Worm (Caenorhabditis elegans) whole organism, L3 larva: ENCODE results near the gene lips-5.

Source experiments
- R02D3.7 ChIP-seq: fragments of 150-350 bp; optimal IDR thresholded peaks from 2 replicates; lab custom pipeline; 2014; ENCODE audit warnings: missing biosample characterization, missing genetic modification characterization
- ama-1 ChIP-seq: fragments of 150-350 bp; optimal IDR thresholded peaks from 2 replicates; lab custom pipeline; 2018
- ceh-16 ChIP-seq: sonication (generic microtip); optimal IDR thresholded peaks from 2 replicates; lab custom pipeline; 2017; ENCODE audit warnings: missing biosample characterization, missing genetic modification characterization
- ceh-82 ChIP-seq: fragments of 150-350 bp; optimal IDR thresholded peaks from 2 replicates; lab custom pipeline; 2014; ENCODE audit warnings: missing biosample characterization, missing genetic modification characterization
- ceh-9 ChIP-seq: sonication (generic microtip); optimal IDR thresholded peaks from 2 replicates; lab custom pipeline; 2018; ENCODE audit warnings: missing biosample characterization, missing genetic modification characterization
- daf-12 ChIP-seq: fragments of 150-350 bp; optimal IDR thresholded peaks from 2 replicates; lab custom pipeline; 2014; ENCODE audit warnings: missing biosample characterization, missing genetic modification reagents, missing genetic modification characterization
- egl-27 ChIP-seq: sonication (generic microtip); optimal IDR thresholded peaks from 4 replicates; lab custom pipeline; 2017; ENCODE audit warnings: missing biosample characterization, missing genetic modification reagents, missing genetic modification characterization
- egl-5 ChIP-seq: fragments of 150-350 bp; optimal IDR thresholded peaks from 2 replicates; lab custom pipeline; 2017; ENCODE audit warnings: missing biosample characterization, missing genetic modification reagents, missing genetic modification characterization, inconsistent platforms
- elt-1 ChIP-seq: fragments of 150-350 bp; optimal IDR thresholded peaks from 2 replicates; lab custom pipeline; 2014; ENCODE audit warnings: missing biosample characterization, missing genetic modification characterization
- elt-2 ChIP-seq: sonication (generic microtip); optimal IDR thresholded peaks from 2 replicates; lab custom pipeline; 2016; ENCODE audit warnings: missing genetic modification reagents, mild to moderate bottlenecking, missing genetic modification characterization, missing compliant biosample characterization
- elt-3 ChIP-seq, 3 experiments: fragments of 150-350 bp in 1 of 3; sonication (generic microtip) in 2 of 3; optimal IDR thresholded peaks; 2 replicates in 2 of 3; 4 replicates in 1 of 3; lab custom pipeline; 2014 to 2017; ENCODE audit warnings: missing biosample characterization in 3 of 3, missing genetic modification characterization in 3 of 3
- fkh-10 ChIP-seq: sonication (generic microtip); optimal IDR thresholded peaks from 2 replicates; lab custom pipeline; 2017; ENCODE audit warnings: missing biosample characterization, missing genetic modification reagents, missing genetic modification characterization
- fkh-2 ChIP-seq: fragments of 150-350 bp; optimal IDR thresholded peaks from 2 replicates; lab custom pipeline; 2014; ENCODE audit warnings: missing biosample characterization, missing genetic modification reagents, missing genetic modification characterization
- fos-1 ChIP-seq: fragments of 150-350 bp; optimal IDR thresholded peaks from 2 replicates; lab custom pipeline; 2014; ENCODE audit warnings: missing biosample characterization, missing genetic modification characterization
- hmg-11 ChIP-seq: sonication (generic microtip); optimal IDR thresholded peaks from 2 replicates; lab custom pipeline; 2016; ENCODE audit warnings: missing genetic modification characterization, missing compliant biosample characterization
- jun-1 ChIP-seq: fragments of 150-350 bp; optimal IDR thresholded peaks from 2 replicates; lab custom pipeline; 2014; ENCODE audit warnings: missing biosample characterization, missing genetic modification reagents, missing genetic modification characterization
- lin-39 ChIP-seq: fragments of 150-350 bp; optimal IDR thresholded peaks from 2 replicates; lab custom pipeline; 2018; ENCODE audit warnings: missing biosample characterization, missing genetic modification reagents, missing genetic modification characterization
- mdl-1 ChIP-seq: fragments of 150-350 bp; optimal IDR thresholded peaks from 2 replicates; lab custom pipeline; 2014; ENCODE audit warnings: missing biosample characterization, missing genetic modification characterization
- nfya-1 ChIP-seq: sonication (generic microtip); optimal IDR thresholded peaks from 2 replicates; lab custom pipeline; 2017; ENCODE audit warnings: missing genetic modification characterization, mild to moderate bottlenecking, missing compliant biosample characterization, antibody characterized with exemption, moderate library complexity; ENCODE audit not compliant: insufficient read depth
- nhr-23 ChIP-seq: fragments of 150-350 bp; optimal IDR thresholded peaks from 2 replicates; lab custom pipeline; 2014; ENCODE audit warnings: missing biosample characterization, missing genetic modification reagents, missing genetic modification characterization
- nhr-28 ChIP-seq: fragments of 150-350 bp; optimal IDR thresholded peaks from 2 replicates; lab custom pipeline; 2014; ENCODE audit warnings: missing biosample characterization, missing genetic modification characterization
- nhr-43 ChIP-seq: sonication (generic microtip); optimal IDR thresholded peaks from 2 replicates; lab custom pipeline; 2016; ENCODE audit warnings: mild to moderate bottlenecking, missing genetic modification characterization, missing compliant biosample characterization; ENCODE audit not compliant: poor library complexity, severe bottlenecking
- snpc-4 ChIP-seq: fragments of 150-350 bp; optimal IDR thresholded peaks from 2 replicates; lab custom pipeline; 2014; ENCODE audit warnings: missing biosample characterization, missing genetic modification characterization
- tbx-2 ChIP-seq: sonication (generic microtip); optimal IDR thresholded peaks from 2 replicates; lab custom pipeline; 2016; ENCODE audit warnings: mild to moderate bottlenecking, missing genetic modification characterization, missing compliant biosample characterization
- unc-62 ChIP-seq: fragments of 150-350 bp; sonication (generic microtip); optimal IDR thresholded peaks from 4 replicates; lab custom pipeline; 2014; ENCODE audit warnings: missing biosample characterization, missing genetic modification reagents, missing genetic modification characterization
- zag-1 ChIP-seq: fragments of 150-350 bp; optimal IDR thresholded peaks from 2 replicates; lab custom pipeline; 2014; ENCODE audit warnings: missing biosample characterization, missing genetic modification characterization
- ztf-11 ChIP-seq: fragments of 150-350 bp; optimal IDR thresholded peaks from 2 replicates; lab custom pipeline; 2014; ENCODE audit warnings: missing biosample characterization, missing genetic modification characterization
- ztf-4 ChIP-seq: fragments of 150-350 bp; optimal IDR thresholded peaks from 2 replicates; lab custom pipeline; 2014; ENCODE audit warnings: missing biosample characterization, missing genetic modification characterization

lips-5 gene

ce11 chrIV:11796818-11797217, 23.3 kb upstream of the lips-5 start:
- TF ChIP-seq fos-1 (tag; lab: Kevin White, UChicago) (no peak), ztf-11 (no peak), fkh-10 (GFP tag; lab: Kevin White, UChicago) (peak; percentile 75)
- TF ChIP-seq, all 47 proteins: peak for 1

- no peak for TF ChIP-seq fkh-2
- no peak for TF ChIP-seq daf-12 (tag; lab: Kevin White, UChicago)
- no peak for TF ChIP-seq tbx-2 (tag; lab: Kevin White, UChicago)
Observed at ce11 chrIV:11795964-11796363, 22.4 kb upstream of the lips-5 start.

- TF ChIP-seq elt-1 (tag; lab: Kevin White, UChicago), result no peak
- TF ChIP-seq hmg-11, result peak; percentile 16
- peak; percentile 76 for TF ChIP-seq nfya-1
- TF ChIP-seq fkh-10 (GFP tag; lab: Kevin White, UChicago), result peak; percentile 32
- TF ChIP-seq lin-39, result peak; percentile 67
- no peak for TF ChIP-seq elt-3 (tag; optimal IDR thresholded peaks at IDR 0.05; lab: Kevin White, UChicago)
- TF ChIP-seq, all 47 proteins: peak for 4
Observed at ce11 chrIV:11793170-11793569, 19.6 kb upstream of the lips-5 start.

ce11 chrIV:11792495-11792894, 19.0 kb upstream of the lips-5 start, which contains the start of gene H01G02.3:
Gene H01G02.3 (minus strand): TSS chrIV:11792595.
- TF ChIP-seq egl-5, result no peak
- no peak for TF ChIP-seq jun-1 (tag; lab: Kevin White, UChicago)
- no peak for TF ChIP-seq ceh-82
- no peak for TF ChIP-seq ztf-4
- no peak for TF ChIP-seq fkh-2
- TF ChIP-seq elt-2 (tag; lab: Kevin White, UChicago), result no peak

- no peak for TF ChIP-seq unc-62 (GFP tag; lab: Kevin White, UChicago)
- TF ChIP-seq ceh-9, result no peak
- peak; percentile 84 for TF ChIP-seq fkh-10 (GFP tag; lab: Kevin White, UChicago)
- TF ChIP-seq snpc-4 (tag; lab: Kevin White, UChicago), result peak; percentile 1
- TF ChIP-seq R02D3.7 (tag; lab: Kevin White, UChicago), result no peak
- TF ChIP-seq ama-1 (lab: Kevin White, UChicago), result no peak
- TF ChIP-seq elt-3 (tag; optimal IDR thresholded peaks at IDR 0.05; lab: Kevin White, UChicago), result no peak
- TF ChIP-seq fos-1 (tag; lab: Kevin White, UChicago), result no peak
- no peak for TF ChIP-seq nhr-28
- peak; percentile 40 for TF ChIP-seq nfya-1
- TF ChIP-seq zag-1 (tag; lab: Kevin White, UChicago), result no peak
- no peak for TF ChIP-seq mdl-1
- no peak for TF ChIP-seq hmg-11
- no peak for TF ChIP-seq nhr-23 (tag; lab: Kevin White, UChicago)
- TF ChIP-seq jun-1 (tag; lab: Kevin White, UChicago), result no peak
- TF ChIP-seq nhr-43 (tag; lab: Kevin White, UChicago), result no peak
Observed at ce11 chrIV:11788383-11788963, 14.9 kb upstream of the lips-5 start.

ce11 chrIV:11787793-11788192, 14.3 kb upstream of the lips-5 start:
- TF ChIP-seq ceh-16 (tag; lab: Kevin White, UChicago) (no peak), fkh-10 (GFP tag; lab: Kevin White, UChicago) (no peak), R02D3.7 (tag; lab: Kevin White, UChicago) (no peak), jun-1 (tag; lab: Kevin White, UChicago) (no peak), egl-5 (peak; percentile 81)

- TF ChIP-seq egl-27 (tag; lab: Kevin White, UChicago), result no peak
- peak; percentile 63 for TF ChIP-seq fkh-10 (GFP tag; lab: Kevin White, UChicago)
- peak; percentile 2 for TF ChIP-seq nfya-1
- TF ChIP-seq, all 47 proteins: peak for 2
Observed at ce11 chrIV:11785064-11785840, 11.7 kb upstream of the lips-5 start.
